Worm (Caenorhabditis elegans): ENCODE data around the gene nkb-3.

- no peak for TF ChIP-seq pag-3 (tag; optimal IDR thresholded peaks at IDR 0.05; ENCODE audit: borderline replicate concordance)
- no peak for TF ChIP-seq pha-4 (tag; optimal IDR thresholded peaks at IDR 0.05)
- TF ChIP-seq hlh-30 (tag; optimal IDR thresholded peaks at IDR 0.05; ENCODE audit: insufficient read depth) = no peak
- TF ChIP-seq ama-1 (optimal IDR thresholded peaks at IDR 0.05) = no peak
- TF ChIP-seq rnt-1 (tag; optimal IDR thresholded peaks at IDR 0.05) = no peak
- no peak for TF ChIP-seq hlh-6 (tag; optimal IDR thresholded peaks at IDR 0.05)
- no peak for TF ChIP-seq ref-2 (tag; optimal IDR thresholded peaks at IDR 0.05)
- no peak for TF ChIP-seq ceh-9 (tag; optimal IDR thresholded peaks at IDR 0.05)
- no peak for TF ChIP-seq sox-4 (tag; optimal IDR thresholded peaks at IDR 0.05)
Observed at ce11 chrX:13745558-13745957, 24.8 kb downstream of the nkb-3 start.

All from whole organism, late embryonic.